Worm (Caenorhabditis elegans) whole organism, L3 larva: ENCODE results near the gene C28H8.5.

Experiments
- ZK546.5 ChIP-seq: sonication (generic microtip); optimal IDR thresholded peaks from 2 replicates; lab custom pipeline; 2017; ENCODE audit warnings: missing biosample characterization, missing genetic modification characterization
- ama-1 ChIP-seq: fragments of 150-350 bp; optimal IDR thresholded peaks from 2 replicates; lab custom pipeline; 2018
- ceh-28 ChIP-seq: fragments of 150-350 bp; optimal IDR thresholded peaks from 2 replicates; lab custom pipeline; 2014; ENCODE audit warnings: missing biosample characterization, missing genetic modification reagents, missing genetic modification characterization
- ceh-82 ChIP-seq: fragments of 150-350 bp; optimal IDR thresholded peaks from 2 replicates; lab custom pipeline; 2014; ENCODE audit warnings: missing biosample characterization, missing genetic modification characterization
- ceh-9 ChIP-seq: sonication (generic microtip); optimal IDR thresholded peaks from 2 replicates; lab custom pipeline; 2018; ENCODE audit warnings: missing biosample characterization, missing genetic modification characterization
- daf-12 ChIP-seq: fragments of 150-350 bp; optimal IDR thresholded peaks from 2 replicates; lab custom pipeline; 2014; ENCODE audit warnings: missing biosample characterization, missing genetic modification reagents, missing genetic modification characterization
- egl-27 ChIP-seq: sonication (generic microtip); optimal IDR thresholded peaks from 4 replicates; lab custom pipeline; 2017; ENCODE audit warnings: missing biosample characterization, missing genetic modification reagents, missing genetic modification characterization
- egl-5 ChIP-seq: fragments of 150-350 bp; optimal IDR thresholded peaks from 2 replicates; lab custom pipeline; 2017; ENCODE audit warnings: missing biosample characterization, missing genetic modification reagents, missing genetic modification characterization, inconsistent platforms
- elt-1 ChIP-seq: fragments of 150-350 bp; optimal IDR thresholded peaks from 2 replicates; lab custom pipeline; 2014; ENCODE audit warnings: missing biosample characterization, missing genetic modification characterization
- elt-2 ChIP-seq: sonication (generic microtip); optimal IDR thresholded peaks from 2 replicates; lab custom pipeline; 2016; ENCODE audit warnings: missing genetic modification reagents, mild to moderate bottlenecking, missing genetic modification characterization, missing compliant biosample characterization
- elt-3 ChIP-seq, 3 experiments: fragments of 150-350 bp in 1 of 3; sonication (generic microtip) in 2 of 3; optimal IDR thresholded peaks; 2 replicates in 2 of 3; 4 replicates in 1 of 3; lab custom pipeline; 2014 to 2017; ENCODE audit warnings: missing biosample characterization in 3 of 3, missing genetic modification characterization in 3 of 3
- eor-1 ChIP-seq, 2 experiments: fragments of 150-350 bp; optimal IDR thresholded peaks; 2 replicates each; lab custom pipeline; 2014 to 2018; ENCODE audit warnings: missing biosample characterization in 2 of 2, missing genetic modification characterization in 2 of 2
- fkh-10 ChIP-seq: sonication (generic microtip); optimal IDR thresholded peaks from 2 replicates; lab custom pipeline; 2017; ENCODE audit warnings: missing biosample characterization, missing genetic modification reagents, missing genetic modification characterization
- fkh-2 ChIP-seq: fragments of 150-350 bp; optimal IDR thresholded peaks from 2 replicates; lab custom pipeline; 2014; ENCODE audit warnings: missing biosample characterization, missing genetic modification reagents, missing genetic modification characterization
- fos-1 ChIP-seq: fragments of 150-350 bp; optimal IDR thresholded peaks from 2 replicates; lab custom pipeline; 2014; ENCODE audit warnings: missing biosample characterization, missing genetic modification characterization
- hmg-11 ChIP-seq: sonication (generic microtip); optimal IDR thresholded peaks from 2 replicates; lab custom pipeline; 2016; ENCODE audit warnings: missing genetic modification characterization, missing compliant biosample characterization
- jun-1 ChIP-seq: fragments of 150-350 bp; optimal IDR thresholded peaks from 2 replicates; lab custom pipeline; 2014; ENCODE audit warnings: missing biosample characterization, missing genetic modification reagents, missing genetic modification characterization
- lin-15B ChIP-seq: fragments of 150-350 bp; optimal IDR thresholded peaks from 2 replicates; lab custom pipeline; 2014; ENCODE audit warnings: missing biosample characterization, missing genetic modification characterization
- lin-39 ChIP-seq: fragments of 150-350 bp; optimal IDR thresholded peaks from 2 replicates; lab custom pipeline; 2018; ENCODE audit warnings: missing biosample characterization, missing genetic modification reagents, missing genetic modification characterization
- lsy-12 ChIP-seq: sonication (generic microtip); optimal IDR thresholded peaks from 2 replicates; lab custom pipeline; 2016; ENCODE audit warnings: mild to moderate bottlenecking, missing genetic modification characterization, missing compliant biosample characterization
- mdl-1 ChIP-seq: fragments of 150-350 bp; optimal IDR thresholded peaks from 2 replicates; lab custom pipeline; 2014; ENCODE audit warnings: missing biosample characterization, missing genetic modification characterization
- mml-1 ChIP-seq: fragments of 150-350 bp; sonication (generic microtip); optimal IDR thresholded peaks from 3 replicates; lab custom pipeline; 2014; ENCODE audit warnings: missing biosample characterization, missing genetic modification characterization
- nfya-1 ChIP-seq: sonication (generic microtip); optimal IDR thresholded peaks from 2 replicates; lab custom pipeline; 2017; ENCODE audit warnings: missing genetic modification characterization, mild to moderate bottlenecking, missing compliant biosample characterization, antibody characterized with exemption, moderate library complexity; ENCODE audit not compliant: insufficient read depth
- nhr-11 ChIP-seq: fragments of 150-350 bp; optimal IDR thresholded peaks from 2 replicates; lab custom pipeline; 2014; ENCODE audit warnings: missing biosample characterization, missing genetic modification characterization
- nhr-12 ChIP-seq: fragments of 150-350 bp; optimal IDR thresholded peaks from 2 replicates; lab custom pipeline; 2014; ENCODE audit warnings: missing biosample characterization, missing genetic modification characterization
- nhr-23 ChIP-seq: fragments of 150-350 bp; optimal IDR thresholded peaks from 2 replicates; lab custom pipeline; 2014; ENCODE audit warnings: missing biosample characterization, missing genetic modification reagents, missing genetic modification characterization
- nhr-237 ChIP-seq: fragments of 150-350 bp; optimal IDR thresholded peaks from 2 replicates; lab custom pipeline; 2014; ENCODE audit warnings: missing biosample characterization, missing genetic modification characterization
- nhr-25 ChIP-seq: sonication (generic microtip); optimal IDR thresholded peaks from 2 replicates; lab custom pipeline; 2017; ENCODE audit warnings: missing biosample characterization, missing genetic modification characterization
- nhr-28 ChIP-seq: fragments of 150-350 bp; optimal IDR thresholded peaks from 2 replicates; lab custom pipeline; 2014; ENCODE audit warnings: missing biosample characterization, missing genetic modification characterization
- nhr-43 ChIP-seq: sonication (generic microtip); optimal IDR thresholded peaks from 2 replicates; lab custom pipeline; 2016; ENCODE audit warnings: mild to moderate bottlenecking, missing genetic modification characterization, missing compliant biosample characterization; ENCODE audit not compliant: poor library complexity, severe bottlenecking
- nhr-67 ChIP-seq: fragments of 150-350 bp; optimal IDR thresholded peaks from 2 replicates; lab custom pipeline; 2014; ENCODE audit warnings: missing biosample characterization, missing genetic modification characterization
- nhr-76 ChIP-seq: fragments of 150-350 bp; sonication (generic microtip); optimal IDR thresholded peaks from 5 replicates; lab custom pipeline; 2014; ENCODE audit warnings: missing biosample characterization, missing genetic modification characterization
- nhr-77 ChIP-seq: fragments of 150-350 bp; optimal IDR thresholded peaks from 2 replicates; lab custom pipeline; 2014; ENCODE audit warnings: missing biosample characterization, missing genetic modification characterization
- pha-4 ChIP-seq: fragments of 150-350 bp; optimal IDR thresholded peaks from 2 replicates; lab custom pipeline; 2014; ENCODE audit warnings: missing biosample characterization, missing genetic modification reagents, missing genetic modification characterization
- sea-2 ChIP-seq: fragments of 150-350 bp; sonication (generic microtip); optimal IDR thresholded peaks from 4 replicates; lab custom pipeline; 2014; ENCODE audit warnings: missing biosample characterization, missing genetic modification reagents, missing genetic modification characterization
- skn-1 ChIP-seq: fragments of 150-350 bp; optimal IDR thresholded peaks from 2 replicates; lab custom pipeline; 2014; ENCODE audit warnings: missing biosample characterization, missing genetic modification characterization
- snpc-4 ChIP-seq: fragments of 150-350 bp; optimal IDR thresholded peaks from 2 replicates; lab custom pipeline; 2014; ENCODE audit warnings: missing biosample characterization, missing genetic modification characterization
- tbx-2 ChIP-seq: sonication (generic microtip); optimal IDR thresholded peaks from 2 replicates; lab custom pipeline; 2016; ENCODE audit warnings: mild to moderate bottlenecking, missing genetic modification characterization, missing compliant biosample characterization
- unc-39 ChIP-seq: sonication (generic microtip); optimal IDR thresholded peaks from 4 replicates; lab custom pipeline; 2017; ENCODE audit warnings: missing biosample characterization, missing genetic modification characterization
- unc-62 ChIP-seq: fragments of 150-350 bp; sonication (generic microtip); optimal IDR thresholded peaks from 4 replicates; lab custom pipeline; 2014; ENCODE audit warnings: missing biosample characterization, missing genetic modification reagents, missing genetic modification characterization
- zag-1 ChIP-seq: fragments of 150-350 bp; optimal IDR thresholded peaks from 2 replicates; lab custom pipeline; 2014; ENCODE audit warnings: missing biosample characterization, missing genetic modification characterization
- ztf-11 ChIP-seq: fragments of 150-350 bp; optimal IDR thresholded peaks from 2 replicates; lab custom pipeline; 2014; ENCODE audit warnings: missing biosample characterization, missing genetic modification characterization
- ztf-4 ChIP-seq: fragments of 150-350 bp; optimal IDR thresholded peaks from 2 replicates; lab custom pipeline; 2014; ENCODE audit warnings: missing biosample characterization, missing genetic modification characterization

The C28H8.5 gene

ce11 chrIII:5917365-5917958 is 33.4 kb downstream of the C28H8.5 start (continued):
- TF ChIP-seq lin-39 (no peak), nhr-25 (tag; lab: Kevin White, UChicago) (peak; percentile 17), mml-1 (tag; lab: Kevin White, UChicago) (no peak)
- TF ChIP-seq, all 47 proteins: peak for 12

ce11 chrIII:5919799-5920387 is 35.8 kb downstream of the C28H8.5 start, which contains the start of the genes tdo-2 and C28H8.2:
tdo-2 (minus strand) TSS chrIII:5919955.
C28H8.2 (plus strand) TSS chrIII:5920322.
- TF ChIP-seq fkh-10 (GFP tag; lab: Kevin White, UChicago) (no peak), elt-3 (tag; optimal IDR thresholded peaks at IDR 0.05; lab: Kevin White, UChicago) (peak in 2 of 3 experiments; percentile 74 to 81), ztf-11 (tag; lab: Kevin White, UChicago) (no peak), eor-1 (tag; optimal IDR thresholded peaks at IDR 0.05; lab: Kevin White, UChicago) (no peak), ceh-28 (tag; lab: Kevin White, UChicago) (peak; percentile 36), jun-1 (tag; lab: Kevin White, UChicago) (peak; percentile 28), mdl-1 (peak; percentile 44), nhr-43 (tag; lab: Kevin White, UChicago) (peak; percentile 87), unc-62 (GFP tag; lab: Kevin White, UChicago) (peak; percentile 69), lsy-12 (tag; lab: Kevin White, UChicago) (peak; percentile 69), nhr-25 (tag; lab: Kevin White, UChicago) (peak; percentile 95), nfya-1 (tag; lab: Kevin White, UChicago) (peak; percentile 47), sea-2 (GFP tag; lab: Kevin White, UChicago) (no peak), ceh-9 (no peak), elt-2 (no peak), nhr-23 (tag; lab: Kevin White, UChicago) (peak; percentile 96), egl-5 (tag; lab: Kevin White, UChicago) (no peak), nhr-28 (tag; lab: Kevin White, UChicago) (no peak), nhr-67 (tag; lab: Kevin White, UChicago) (no peak), mml-1 (tag; lab: Kevin White, UChicago) (no peak)

- TF ChIP-seq nhr-76 (tag; lab: Kevin White, UChicago) = no peak
- TF ChIP-seq tbx-2 (tag; lab: Kevin White, UChicago) = peak; percentile 13
- no peak for TF ChIP-seq egl-5 (tag; lab: Kevin White, UChicago)
- no peak for TF ChIP-seq nhr-11 (tag; lab: Kevin White, UChicago)
- TF ChIP-seq nhr-43 (tag; lab: Kevin White, UChicago) = peak; percentile 92
- no peak for TF ChIP-seq elt-1 (tag; lab: Kevin White, UChicago)
- TF ChIP-seq pha-4 = no peak
- TF ChIP-seq nhr-25 (tag; lab: Kevin White, UChicago) = peak; percentile 80
- TF ChIP-seq ztf-11 (tag; lab: Kevin White, UChicago) = no peak
- no peak for TF ChIP-seq ZK546.5 (tag; lab: Kevin White, UChicago)
- no peak for TF ChIP-seq lin-15B
- no peak for TF ChIP-seq nfya-1 (tag; lab: Kevin White, UChicago)
- no peak for TF ChIP-seq ceh-82 (tag; lab: Kevin White, UChicago)
- no peak for TF ChIP-seq fkh-10 (GFP tag; lab: Kevin White, UChicago)
- TF ChIP-seq elt-2 = no peak
- no peak for TF ChIP-seq skn-1
- TF ChIP-seq mml-1 (tag; lab: Kevin White, UChicago) = no peak
- TF ChIP-seq nhr-28 (tag; lab: Kevin White, UChicago) = no peak
- TF ChIP-seq jun-1 (tag; lab: Kevin White, UChicago) = no peak
- TF ChIP-seq zag-1 (tag; lab: Kevin White, UChicago) = no peak
- TF ChIP-seq ama-1 (lab: Kevin White, UChicago) = peak; percentile 66
- no peak for TF ChIP-seq mdl-1
- TF ChIP-seq fkh-2 = no peak
- no peak for TF ChIP-seq lsy-12 (tag; lab: Kevin White, UChicago)
- no peak for TF ChIP-seq daf-12 (tag; lab: Kevin White, UChicago)
- TF ChIP-seq fos-1 (tag; lab: Kevin White, UChicago) = no peak
- no peak for TF ChIP-seq snpc-4 (tag; lab: Kevin White, UChicago)
- no peak for TF ChIP-seq nhr-67 (tag; lab: Kevin White, UChicago)
- no peak for TF ChIP-seq ceh-9
- no peak for TF ChIP-seq eor-1 (tag; optimal IDR thresholded peaks at IDR 0.05; lab: Kevin White, UChicago)
- no peak for TF ChIP-seq hmg-11
- peak in 2 of 3 experiments; percentile 89 to 92 for TF ChIP-seq elt-3 (tag; optimal IDR thresholded peaks at IDR 0.05; lab: Kevin White, UChicago)
- TF ChIP-seq nhr-77 = no peak
- TF ChIP-seq unc-39 = no peak
- no peak for TF ChIP-seq ztf-4
- TF ChIP-seq nhr-12 (tag; lab: Kevin White, UChicago) = no peak
- TF ChIP-seq unc-62 (GFP tag; lab: Kevin White, UChicago) = no peak
- no peak for TF ChIP-seq nhr-237
- peak; percentile 84 for TF ChIP-seq nhr-23 (tag; lab: Kevin White, UChicago)
- no peak for TF ChIP-seq egl-27 (tag; lab: Kevin White, UChicago)
- TF ChIP-seq ceh-28 (tag; lab: Kevin White, UChicago) = no peak
Observed at ce11 chrIII:5921067-5921678, 37.1 kb downstream of the C28H8.5 start.
